Worm (Caenorhabditis elegans) whole organism, late embryonic: ENCODE measurements around the gene T26E4.4.

Source experiments
- C08G9.2 ChIP-seq: sonication (generic microtip); optimal IDR thresholded peaks from 2 replicates; lab custom pipeline; 2016; ENCODE audit warnings: mild to moderate bottlenecking, missing genetic modification characterization, moderate library complexity, missing compliant biosample characterization
- F13H6.1 ChIP-seq: sonication (generic microtip); optimal IDR thresholded peaks from 2 replicates; lab custom pipeline; 2016; ENCODE audit warnings: missing genetic modification characterization, missing compliant biosample characterization
- K09A11.1 ChIP-seq: sonication (generic microtip); optimal IDR thresholded peaks from 2 replicates; lab custom pipeline; 2017; ENCODE audit warnings: antibody characterized with exemption, mild to moderate bottlenecking, missing genetic modification characterization, missing compliant biosample characterization; ENCODE audit not compliant: insufficient read depth
- ahr-1 ChIP-seq: sonication (generic microtip); optimal IDR thresholded peaks from 2 replicates; lab custom pipeline; 2016; ENCODE audit warnings: missing genetic modification characterization, missing compliant biosample characterization
- ama-1 ChIP-seq: fragments of 150-350 bp; optimal IDR thresholded peaks from 2 replicates; lab custom pipeline; 2014
- ceh-19 ChIP-seq: fragments of 200-800 bp; sonication (Bioruptor generic); optimal IDR thresholded peaks from 2 replicates; lab custom pipeline; 2018; ENCODE audit warnings: mild to moderate bottlenecking, missing genetic modification characterization, missing compliant biosample characterization
- ceh-2 ChIP-seq: sonication (generic microtip); optimal IDR thresholded peaks from 2 replicates; lab custom pipeline; 2016; ENCODE audit warnings: missing genotype, missing genetic modification characterization, missing compliant biosample characterization
- ceh-22 ChIP-seq: sonication (generic microtip); optimal IDR thresholded peaks from 2 replicates; lab custom pipeline; 2017; ENCODE audit warnings: missing biosample characterization, missing genetic modification characterization
- ceh-24 ChIP-seq: sonication (generic microtip); optimal IDR thresholded peaks from 2 replicates; lab custom pipeline; 2016; ENCODE audit warnings: mild to moderate bottlenecking, missing genetic modification characterization, missing compliant biosample characterization
- ceh-34 ChIP-seq: sonication (generic microtip); optimal IDR thresholded peaks from 2 replicates; lab custom pipeline; 2016; ENCODE audit warnings: mild to moderate bottlenecking, missing genetic modification characterization, missing compliant biosample characterization
- ceh-45 ChIP-seq: fragments of 200-800 bp; sonication (Bioruptor generic); IDR thresholded peaks from 2 replicates; pipeline ENCODE4 v1.3.6; 2022; ENCODE audit warnings: missing genetic modification reagents, missing genetic modification characterization, missing compliant biosample characterization
- ceh-6 ChIP-seq: fragments of 200-800 bp; sonication (Bioruptor generic); optimal IDR thresholded peaks from 2 replicates; lab custom pipeline; 2018; ENCODE audit warnings: mild to moderate bottlenecking, missing genetic modification characterization, missing compliant biosample characterization
- ceh-9 ChIP-seq: sonication (generic microtip); optimal IDR thresholded peaks from 2 replicates; lab custom pipeline; 2016; ENCODE audit warnings: mild to moderate bottlenecking, missing genetic modification characterization, inconsistent platforms, missing compliant biosample characterization
- elt-2 ChIP-seq: sonication (generic microtip); optimal IDR thresholded peaks from 2 replicates; lab custom pipeline; 2016; ENCODE audit warnings: missing genetic modification reagents, missing genetic modification characterization, missing compliant biosample characterization
- ets-4 ChIP-seq: sonication (generic microtip); optimal IDR thresholded peaks from 2 replicates; lab custom pipeline; 2016; ENCODE audit warnings: missing genetic modification characterization, missing compliant biosample characterization
- fkh-6 ChIP-seq: sonication (generic microtip); optimal IDR thresholded peaks from 2 replicates; lab custom pipeline; 2016; ENCODE audit warnings: missing genetic modification characterization, missing compliant biosample characterization
- hlh-15 ChIP-seq: sonication (generic microtip); optimal IDR thresholded peaks from 2 replicates; lab custom pipeline; 2016; ENCODE audit warnings: missing genetic modification characterization, missing compliant biosample characterization
- hlh-30 ChIP-seq: sonication (generic microtip); optimal IDR thresholded peaks from 2 replicates; lab custom pipeline; 2017; ENCODE audit warnings: antibody characterized with exemption, missing genetic modification characterization, missing compliant biosample characterization; ENCODE audit not compliant: insufficient read depth
- hlh-8 ChIP-seq: sonication (generic microtip); optimal IDR thresholded peaks from 2 replicates; lab custom pipeline; 2016; ENCODE audit warnings: missing genotype, missing genetic modification characterization, missing compliant biosample characterization
- lim-6 ChIP-seq: sonication (generic microtip); optimal IDR thresholded peaks from 2 replicates; lab custom pipeline; 2016; ENCODE audit warnings: missing genetic modification characterization, missing compliant biosample characterization
- lin-11 ChIP-seq: fragments of 200-800 bp; sonication (Bioruptor generic); optimal IDR thresholded peaks from 2 replicates; lab custom pipeline; 2018; ENCODE audit warnings: mild to moderate bottlenecking, missing genetic modification characterization, missing compliant biosample characterization
- madf-2 ChIP-seq: sonication (generic microtip); optimal IDR thresholded peaks from 2 replicates; lab custom pipeline; 2017; ENCODE audit warnings: missing genetic modification characterization, missing compliant biosample characterization
- nhr-232 ChIP-seq: sonication (generic microtip); optimal IDR thresholded peaks from 2 replicates; lab custom pipeline; 2016; ENCODE audit warnings: missing genetic modification characterization, missing compliant biosample characterization
- odd-2 ChIP-seq: sonication (generic microtip); optimal IDR thresholded peaks from 2 replicates; lab custom pipeline; 2017; ENCODE audit warnings: antibody characterized with exemption, mild to moderate bottlenecking, missing genetic modification characterization, missing compliant biosample characterization
- pat-9 ChIP-seq: fragments of 200-800 bp; sonication (Bioruptor generic); optimal IDR thresholded peaks from 2 replicates; lab custom pipeline; 2018; ENCODE audit warnings: mild to moderate bottlenecking, missing genetic modification characterization, moderate library complexity, missing compliant biosample characterization
- pha-2 ChIP-seq: sonication (generic microtip); optimal IDR thresholded peaks from 2 replicates; lab custom pipeline; 2017; ENCODE audit warnings: mild to moderate bottlenecking, missing genetic modification characterization, missing compliant biosample characterization
- pha-4 ChIP-seq: fragments of 150-350 bp; optimal IDR thresholded peaks from 2 replicates; lab custom pipeline; 2018; ENCODE audit warnings: missing biosample characterization, missing genetic modification reagents, missing genetic modification characterization
- pqm-1 ChIP-seq: sonication (generic microtip); optimal IDR thresholded peaks from 2 replicates; lab custom pipeline; 2016; ENCODE audit warnings: missing genetic modification characterization, missing compliant biosample characterization
- pros-1 ChIP-seq: fragments of 150-350 bp; optimal IDR thresholded peaks from 2 replicates; lab custom pipeline; 2014; ENCODE audit warnings: missing biosample characterization, missing genetic modification reagents, missing genetic modification characterization
- rnt-1 ChIP-seq: sonication (generic microtip); optimal IDR thresholded peaks from 2 replicates; lab custom pipeline; 2016; ENCODE audit warnings: missing genetic modification characterization, missing compliant biosample characterization
- syd-9 ChIP-seq: sonication (generic microtip); optimal IDR thresholded peaks from 2 replicates; lab custom pipeline; 2016; ENCODE audit warnings: mild to moderate bottlenecking, missing genetic modification characterization, moderate library complexity, missing compliant biosample characterization
- tbx-7 ChIP-seq: sonication (generic microtip); optimal IDR thresholded peaks from 2 replicates; lab custom pipeline; 2016; ENCODE audit warnings: missing genotype, missing genetic modification characterization, missing compliant biosample characterization
- unc-55 ChIP-seq: sonication (generic microtip); optimal IDR thresholded peaks from 2 replicates; lab custom pipeline; 2017; ENCODE audit warnings: missing biosample characterization, missing genetic modification reagents, missing genetic modification characterization
- unc-86 ChIP-seq: sonication (generic microtip); optimal IDR thresholded peaks from 2 replicates; lab custom pipeline; 2016; ENCODE audit warnings: missing genetic modification characterization, missing compliant biosample characterization
- zip-5 ChIP-seq: sonication (generic microtip); optimal IDR thresholded peaks from 2 replicates; lab custom pipeline; 2016; ENCODE audit warnings: missing genetic modification characterization, missing compliant biosample characterization

Gene T26E4.4

DNA sequence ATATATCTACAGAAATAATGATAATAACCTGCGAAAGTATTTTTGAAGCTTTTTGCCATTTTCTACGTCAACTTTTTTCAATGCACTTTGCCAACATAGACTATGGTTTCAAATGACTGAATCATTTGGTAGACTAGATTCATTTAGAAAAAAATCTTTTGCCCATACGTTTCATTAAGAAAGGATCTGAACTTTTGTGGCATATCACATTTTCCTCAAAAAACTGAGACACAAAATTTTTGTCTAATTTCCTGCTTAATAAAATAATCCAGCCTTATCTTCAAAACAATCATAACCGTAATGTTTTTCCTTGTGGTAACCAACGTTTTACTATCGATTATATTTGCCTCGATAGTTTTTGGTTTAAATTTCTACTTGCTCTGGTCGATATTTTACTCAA is 33.8 kb upstream of the T26E4.4 start, which contains the start of gene srbc-51:
Gene srbc-51 (plus strand): TSS at position 301 of the 400 bp plus-strand sequence.
- no peak for TF ChIP-seq ahr-1

DNA sequence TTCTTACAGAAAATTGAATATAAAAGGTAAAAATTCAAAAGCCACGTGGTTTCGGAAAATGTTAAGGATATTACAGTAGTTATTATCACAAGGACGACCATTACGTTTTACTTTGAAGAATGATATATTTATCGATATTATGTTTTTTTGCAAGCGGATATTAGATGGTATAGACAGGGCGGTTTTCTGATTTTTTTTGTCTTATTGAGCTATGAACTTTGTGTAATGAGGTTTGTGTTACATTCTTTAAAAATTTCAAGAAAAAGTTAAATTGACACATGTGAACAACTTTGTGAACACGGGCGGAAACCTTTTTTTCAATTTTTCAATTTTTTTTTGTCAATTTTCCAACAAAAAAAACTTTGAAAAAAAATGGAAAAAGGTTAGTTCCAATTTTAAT is 32.6 kb upstream of the T26E4.4 start, which contains the start of gene srbc-50:
Gene srbc-50 (minus strand): TSS at position 101 of the 400 bp plus-strand sequence.
- TF ChIP-seq ceh-19 (no peak), syd-9 (tag; lab: Kevin White, UChicago) (no peak), ama-1 (lab: Kevin White, UChicago) (no peak), pat-9 (tag; lab: Kevin White, UChicago) (no peak), hlh-15 (no peak), ceh-45 (no peak), pqm-1 (no peak), unc-55 (GFP tag; lab: Kevin White, UChicago) (no peak), odd-2 (tag; lab: Kevin White, UChicago) (no peak), ceh-34 (tag; lab: Kevin White, UChicago) (no peak), ceh-22 (tag; lab: Kevin White, UChicago) (no peak), pha-4 (tag; lab: Kevin White, UChicago) (no peak), ahr-1 (no peak), ceh-6 (no peak), hlh-8 (tag; lab: Kevin White, UChicago) (no peak), K09A11.1 (tag; lab: Kevin White, UChicago) (no peak), ceh-2 (tag; lab: Kevin White, UChicago) (no peak), madf-2 (tag; lab: Kevin White, UChicago) (no peak)

DNA sequence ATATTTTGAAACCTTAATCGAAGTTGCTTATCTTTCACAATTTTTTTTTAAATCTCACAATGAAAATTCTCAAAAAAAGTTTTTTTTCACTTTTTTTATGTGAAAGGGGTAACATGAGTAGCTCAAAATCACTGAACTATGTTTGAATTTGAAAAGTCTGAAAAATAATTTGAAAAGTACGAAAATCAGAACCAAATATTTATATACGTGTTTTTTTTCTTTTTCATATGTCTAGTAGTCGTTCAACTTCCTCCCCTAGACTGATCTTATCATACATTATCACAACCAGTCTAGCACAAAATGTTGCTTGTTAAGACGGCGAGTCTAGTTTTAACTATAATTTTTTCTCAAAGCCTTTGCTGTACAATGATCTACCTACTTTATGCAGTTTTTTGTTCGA is 29.1 kb upstream of the T26E4.4 start, which contains the start of gene srbc-49:
Gene srbc-49 (plus strand): TSS at position 301 of the 400 bp plus-strand sequence.
- TF ChIP-seq pha-4 (tag; lab: Kevin White, UChicago), result no peak
- TF ChIP-seq zip-5 (tag; lab: Kevin White, UChicago), result no peak
- no peak for TF ChIP-seq rnt-1 (tag; lab: Kevin White, UChicago)
- no peak for TF ChIP-seq ceh-22 (tag; lab: Kevin White, UChicago)
- TF ChIP-seq F13H6.1 (tag; lab: Kevin White, UChicago), result no peak
- no peak for TF ChIP-seq unc-55 (GFP tag; lab: Kevin White, UChicago)
- no peak for TF ChIP-seq elt-2
- no peak for TF ChIP-seq hlh-15
- TF ChIP-seq hlh-30 (tag; lab: Kevin White, UChicago), result no peak
- TF ChIP-seq ceh-2 (tag; lab: Kevin White, UChicago), result no peak

DNA sequence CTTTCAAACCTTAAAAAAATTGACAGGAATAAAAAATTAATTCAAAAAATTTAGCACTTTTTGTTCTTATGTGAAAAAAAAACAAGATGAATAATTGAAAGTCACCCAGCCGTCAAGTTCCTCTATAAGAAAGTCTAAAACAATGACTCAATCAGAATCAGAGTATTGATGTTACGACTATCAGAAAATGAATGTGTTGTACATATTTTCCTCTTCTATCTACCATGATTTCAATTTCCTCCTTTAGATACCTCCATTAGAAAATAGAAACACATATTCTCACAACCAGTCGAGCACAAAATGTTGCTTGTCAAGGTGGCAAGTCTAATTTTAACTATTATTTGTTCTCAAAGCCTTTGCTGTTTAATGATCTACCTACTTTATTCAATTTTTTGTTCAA is 27.7 kb upstream of the T26E4.4 start, which contains the start of gene srbc-48:
Gene srbc-48 (plus strand): TSS at position 301 of the 400 bp plus-strand sequence.
- TF ChIP-seq tbx-7 (tag; lab: Kevin White, UChicago) (no peak), pha-2 (tag; lab: Kevin White, UChicago) (no peak), hlh-30 (tag; lab: Kevin White, UChicago) (no peak), ets-4 (no peak), fkh-6 (tag; lab: Kevin White, UChicago) (no peak), ceh-9 (tag; lab: Kevin White, UChicago) (no peak), nhr-232 (tag; lab: Kevin White, UChicago) (no peak), C08G9.2 (tag; lab: Kevin White, UChicago) (no peak), pros-1 (tag; lab: Kevin White, UChicago) (no peak), unc-86 (tag; lab: Kevin White, UChicago) (no peak), ceh-6 (no peak), odd-2 (tag; lab: Kevin White, UChicago) (no peak), lim-6 (no peak), ceh-19 (no peak), ceh-24 (tag; lab: Kevin White, UChicago) (no peak), lin-11 (tag; lab: Kevin White, UChicago) (no peak), ceh-34 (tag; lab: Kevin White, UChicago) (no peak)
